Worm (Caenorhabditis elegans) whole organism, L2 larva: ENCODE measurements around the gene T19C4.1.
"Not testable (repeated sequence)": the region's sequence is repeated elsewhere in the genome, so short reads cannot be mapped to it uniquely, and the experiment has no call there.

Experiments
- C34F6.9 ChIP-seq: fragments of 150-350 bp; optimal IDR thresholded peaks from 2 replicates; lab custom pipeline; 2014; ENCODE audit warnings: missing biosample characterization, missing genetic modification characterization
- F13H6.1 ChIP-seq: sonication (generic microtip); optimal IDR thresholded peaks from 2 replicates; lab custom pipeline; 2016; ENCODE audit warnings: missing genetic modification characterization, missing compliant biosample characterization
- R02D3.7 ChIP-seq: fragments of 150-350 bp; optimal IDR thresholded peaks from 2 replicates; lab custom pipeline; 2014; ENCODE audit warnings: missing biosample characterization, missing genetic modification characterization
- Y55F3AM.14 ChIP-seq: fragments of 200-800 bp; sonication (Bioruptor generic); optimal IDR thresholded peaks from 2 replicates; lab custom pipeline; 2018; ENCODE audit warnings: mild to moderate bottlenecking, missing genetic modification characterization, missing compliant biosample characterization
- ZK546.5 ChIP-seq: sonication (generic microtip); optimal IDR thresholded peaks from 2 replicates; lab custom pipeline; 2017; ENCODE audit warnings: missing biosample characterization, missing genetic modification characterization
- aly-2 ChIP-seq: fragments of 150-350 bp; optimal IDR thresholded peaks from 2 replicates; lab custom pipeline; 2014; ENCODE audit warnings: missing biosample characterization, missing genetic modification characterization
- crh-2 ChIP-seq: sonication (generic microtip); optimal IDR thresholded peaks from 2 replicates; lab custom pipeline; 2017; ENCODE audit warnings: missing biosample characterization, missing genetic modification characterization
- dmd-4 ChIP-seq: sonication (generic microtip); optimal IDR thresholded peaks from 2 replicates; lab custom pipeline; 2017; ENCODE audit warnings: missing biosample characterization, missing genetic modification characterization
- fos-1 ChIP-seq: fragments of 150-350 bp; optimal IDR thresholded peaks from 2 replicates; lab custom pipeline; 2014; ENCODE audit warnings: missing biosample characterization, missing genetic modification characterization
- gmeb-1 ChIP-seq: fragments of 150-350 bp; optimal IDR thresholded peaks from 2 replicates; lab custom pipeline; 2014; ENCODE audit warnings: missing biosample characterization, missing genetic modification characterization
- lin-13 ChIP-seq: fragments of 150-350 bp; optimal IDR thresholded peaks from 2 replicates; lab custom pipeline; 2014; ENCODE audit warnings: missing biosample characterization, missing genetic modification reagents, missing genetic modification characterization
- lin-39 ChIP-seq: fragments of 150-350 bp; optimal IDR thresholded peaks from 2 replicates; lab custom pipeline; 2014; ENCODE audit warnings: missing biosample characterization, missing genetic modification reagents, missing genetic modification characterization
- lsy-2 ChIP-seq, 2 experiments: fragments of 150-350 bp in 1 of 2; sonication (generic microtip) in 1 of 2; optimal IDR thresholded peaks; 2 replicates each; lab custom pipeline; 2014 to 2017; ENCODE audit warnings: missing biosample characterization in 2 of 2, missing genetic modification characterization in 2 of 2
- mbf-1 ChIP-seq: sonication (generic microtip); optimal IDR thresholded peaks from 2 replicates; lab custom pipeline; 2017; ENCODE audit warnings: missing biosample characterization, missing genetic modification characterization
- mdl-1 ChIP-seq, 2 experiments: fragments of 150-350 bp in 1 of 2; sonication (generic microtip) in 1 of 2; optimal IDR thresholded peaks; 2 replicates each; lab custom pipeline; 2017; ENCODE audit warnings: missing biosample characterization in 2 of 2, missing genetic modification characterization in 2 of 2
- nhr-10 ChIP-seq: sonication (generic microtip); optimal IDR thresholded peaks from 2 replicates; lab custom pipeline; 2017; ENCODE audit warnings: missing biosample characterization, missing genetic modification characterization
- nhr-129 ChIP-seq: fragments of 150-350 bp; optimal IDR thresholded peaks from 2 replicates; lab custom pipeline; 2014; ENCODE audit warnings: missing biosample characterization, missing genetic modification characterization
- nhr-21 ChIP-seq: fragments of 150-350 bp; optimal IDR thresholded peaks from 2 replicates; lab custom pipeline; 2014; ENCODE audit warnings: missing biosample characterization, missing genetic modification characterization
- sem-4 ChIP-seq: fragments of 150-350 bp; optimal IDR thresholded peaks from 2 replicates; lab custom pipeline; 2014; ENCODE audit warnings: missing biosample characterization, missing genetic modification reagents, missing genetic modification characterization
- sma-3 ChIP-seq: sonication (generic microtip); optimal IDR thresholded peaks from 2 replicates; lab custom pipeline; 2016; ENCODE audit warnings: missing genetic modification reagents, missing genetic modification characterization, missing compliant biosample characterization
- sma-9 ChIP-seq, 2 experiments: fragments of 150-350 bp in 1 of 2; sonication (generic microtip) in 1 of 2; optimal IDR thresholded peaks; 2 replicates each; lab custom pipeline; 2014 to 2016; ENCODE audit warnings: missing genetic modification characterization in 2 of 2, mild to moderate bottlenecking in 1 of 2, missing biosample characterization in 1 of 2, missing compliant biosample characterization in 1 of 2, missing genetic modification reagents in 1 of 2, moderate library complexity in 1 of 2
- snpc-4 ChIP-seq: fragments of 150-350 bp; optimal IDR thresholded peaks from 2 replicates; lab custom pipeline; 2014; ENCODE audit warnings: missing biosample characterization, missing genetic modification characterization
- ztf-1 ChIP-seq: fragments of 200-800 bp; sonication (Bioruptor generic); conservative IDR thresholded peaks from 2 replicates; pipeline ENCODE4 v1.3.6; 2022; ENCODE audit warnings: missing genetic modification characterization, missing compliant biosample characterization
- ztf-11 ChIP-seq: sonication (generic microtip); optimal IDR thresholded peaks from 2 replicates; lab custom pipeline; 2017; ENCODE audit warnings: missing biosample characterization, missing genetic modification characterization

Gene T19C4.1

DNA sequence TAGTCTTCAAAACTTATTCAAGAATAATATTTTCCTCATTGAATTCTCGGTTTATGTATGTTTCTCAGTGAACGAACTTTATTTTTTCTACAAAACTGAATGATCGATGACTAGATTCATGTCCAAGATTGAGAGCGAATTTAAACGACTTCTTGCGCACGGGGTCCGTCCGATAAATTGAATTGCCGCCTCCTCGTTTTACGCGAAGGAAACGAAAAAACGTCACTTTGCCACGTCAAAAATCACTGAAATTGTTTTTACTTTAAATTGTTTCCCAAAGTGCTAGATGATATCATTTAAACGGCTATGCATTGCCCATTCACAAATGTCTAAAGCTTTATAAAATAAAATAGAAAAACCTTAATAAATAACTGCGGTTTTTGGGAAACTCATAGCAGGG lies 18.2 kb downstream of the T19C4.1 start:
- TF ChIP-seq mbf-1 = no peak
- no peak for TF ChIP-seq fos-1 (tag; lab: Kevin White, UChicago)
- peak; percentile 9 for TF ChIP-seq sem-4 (tag; lab: Kevin White, UChicago)
- no peak for TF ChIP-seq R02D3.7 (tag; lab: Kevin White, UChicago)
- TF ChIP-seq ZK546.5 (tag; lab: Kevin White, UChicago) = no peak
- TF ChIP-seq sma-3 = no peak
- TF ChIP-seq lin-39 (tag; lab: Kevin White, UChicago) = no peak
- TF ChIP-seq ztf-11 = no peak
- no peak for TF ChIP-seq dmd-4

ce11 chrV:11170564-11171329 lies 21.2 kb downstream of the T19C4.1 start:
- no peak for TF ChIP-seq aly-2 (tag; lab: Kevin White, UChicago)

ce11 chrV:11171906-11172305 lies 22.4 kb downstream of the T19C4.1 start, which contains the start of gene T19C4.5:
T19C4.5 (plus strand) TSS chrV:11172213.
- no peak for TF ChIP-seq ztf-1 (GFP tag; lab: Robert Waterston, UW)
- peak; percentile 16 for TF ChIP-seq nhr-129 (tag; lab: Kevin White, UChicago)
- peak; percentile 16 for TF ChIP-seq C34F6.9 (tag; lab: Kevin White, UChicago)
- TF ChIP-seq F13H6.1 (tag; lab: Kevin White, UChicago) = peak; percentile 6
- TF ChIP-seq, all 48 proteins: peak for 3

DNA sequence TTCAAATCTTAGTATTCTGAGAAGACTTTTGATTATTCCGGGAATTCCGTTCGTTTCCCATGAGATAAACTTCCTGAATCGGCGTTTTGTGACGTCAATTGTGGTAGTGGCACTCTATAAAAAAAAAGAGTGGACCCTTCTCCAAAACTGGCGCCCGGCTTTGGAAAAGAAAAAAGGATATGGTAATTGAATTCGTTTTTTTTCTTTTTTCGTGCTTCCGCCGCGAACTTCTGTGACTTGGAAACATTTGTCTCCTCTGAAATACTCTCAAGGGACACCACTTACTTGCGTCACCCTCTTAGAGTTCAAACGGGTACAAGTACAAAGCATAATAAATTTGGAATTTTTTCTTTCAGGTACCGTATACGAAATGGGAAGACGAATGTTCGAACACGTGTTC lies 23.2 kb downstream of the T19C4.1 start:
- TF ChIP-seq sma-9 (GFP tag; optimal IDR thresholded peaks at IDR 0.05; lab: Kevin White, UChicago) = peak; percentile 36
- no peak for TF ChIP-seq sma-9 (tag; optimal IDR thresholded peaks at IDR 0.05; lab: Kevin White, UChicago)
- no peak for TF ChIP-seq mdl-1 (tag; optimal IDR thresholded peaks at IDR 0.05; lab: Kevin White, UChicago)
- TF ChIP-seq F13H6.1 (tag; lab: Kevin White, UChicago) = peak; percentile 2

ce11 chrV:11174663-11175062 lies 25.2 kb downstream of the T19C4.1 start:
- peak; percentile 47 for TF ChIP-seq Y55F3AM.14 (GFP tag; lab: Kevin White, UChicago)
- TF ChIP-seq nhr-129 (tag; lab: Kevin White, UChicago) = peak; percentile 26
- no peak for TF ChIP-seq gmeb-1 (tag; lab: Kevin White, UChicago)
- TF ChIP-seq lsy-2 (tag; optimal IDR thresholded peaks at IDR 0.05; lab: Kevin White, UChicago) = peak in 1 of 2 experiments; percentile 25
- TF ChIP-seq sma-9 (GFP tag; optimal IDR thresholded peaks at IDR 0.05; lab: Kevin White, UChicago) = peak; percentile 52
- TF ChIP-seq sma-9 (tag; optimal IDR thresholded peaks at IDR 0.05; lab: Kevin White, UChicago) = no peak
- TF ChIP-seq nhr-10 = no peak
- peak; percentile 95 for TF ChIP-seq snpc-4 (tag; lab: Kevin White, UChicago)
- TF ChIP-seq crh-2 (tag; lab: Kevin White, UChicago) = peak; percentile 8

- TF ChIP-seq sma-9 (GFP tag; optimal IDR thresholded peaks at IDR 0.05; lab: Kevin White, UChicago) (peak; percentile 82), crh-2 (tag; lab: Kevin White, UChicago) (peak; percentile 18), sma-3 (peak; percentile 56), fos-1 (tag; lab: Kevin White, UChicago) (peak; percentile 5), snpc-4 (tag; lab: Kevin White, UChicago) (peak; percentile 94)
- TF ChIP-seq sma-9 (tag; optimal IDR thresholded peaks at IDR 0.05; lab: Kevin White, UChicago) = not testable (repeated sequence)
These were observed 25.9 kb downstream of the T19C4.1 start for ce11 chrV:11175336-11175938.

- peak; percentile 96 for TF ChIP-seq snpc-4 (tag; lab: Kevin White, UChicago)
- peak; percentile 69 for TF ChIP-seq sma-3
- TF ChIP-seq gmeb-1 (tag; lab: Kevin White, UChicago) = peak; percentile 33
- TF ChIP-seq lin-13 (GFP tag; lab: Kevin White, UChicago) = peak; percentile 21
- TF ChIP-seq nhr-21 (tag; lab: Kevin White, UChicago) = peak; percentile 59
- TF ChIP-seq mdl-1 (tag; optimal IDR thresholded peaks at IDR 0.05; lab: Kevin White, UChicago) = peak in 1 of 2 experiments; percentile 23
- peak; percentile 87 for TF ChIP-seq sma-9 (GFP tag; optimal IDR thresholded peaks at IDR 0.05; lab: Kevin White, UChicago)
- not testable (repeated sequence) for TF ChIP-seq sma-9 (tag; optimal IDR thresholded peaks at IDR 0.05; lab: Kevin White, UChicago)
- TF ChIP-seq fos-1 (tag; lab: Kevin White, UChicago) = peak; percentile 45
- TF ChIP-seq nhr-129 (tag; lab: Kevin White, UChicago) = peak; percentile 29
- peak; percentile 24 for TF ChIP-seq crh-2 (tag; lab: Kevin White, UChicago)
- peak; percentile 65 for TF ChIP-seq F13H6.1 (tag; lab: Kevin White, UChicago)
These were observed 27.3 kb downstream of the T19C4.1 start for ce11 chrV:11176693-11177304.
